5 fruit fly cellular contexts compared by ENCODE assay signal in the genomic region with DNA sequence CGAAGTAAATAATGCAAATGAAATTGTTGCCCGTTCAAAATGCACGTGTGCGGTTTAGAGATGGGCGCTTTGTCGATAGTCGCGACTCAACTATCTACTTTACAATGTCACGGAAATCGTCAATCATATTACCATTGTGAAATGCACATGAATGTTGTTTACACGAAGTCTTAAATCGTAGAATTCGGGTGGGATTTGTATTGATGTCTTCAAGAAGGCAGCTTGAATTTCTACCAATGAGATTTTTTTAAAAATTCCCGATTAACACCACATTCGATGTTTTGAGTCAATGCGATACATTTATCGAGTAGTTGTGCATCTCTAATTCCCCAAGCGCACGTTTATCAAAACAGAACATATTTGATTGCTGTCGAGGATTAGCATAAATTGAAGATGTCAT.
TF ChIP-seq lines count a peak whose summit lies in the region.

A gene (plus strand): TSS at position 308 of the 400 bp plus-strand sequence.

- TF ChIP-seq CTCF in whole organism, embryonic (GFP tag; optimal IDR thresholded peaks at IDR 0.05; lab: Kevin White, UChicago), result no peak

TF ChIP-seq in whole organism, adult, 20 proteins besides CTCF, POLR2A, EP300 and RAD21 (continues in another document):
- TF ChIP-seq CG7045 (GFP tag; optimal IDR thresholded peaks at IDR 0.05; lab: Kevin White, UChicago) (no peak), Hr96 (GFP tag; optimal IDR thresholded peaks at IDR 0.05; lab: Kevin White, UChicago) (no peak), CG7101 (tag; optimal IDR thresholded peaks at IDR 0.05; lab: Kevin White, UChicago) (no peak), bab1 (GFP tag; optimal IDR thresholded peaks at IDR 0.05; lab: Kevin White, UChicago) (peak; percentile 16), pad (GFP tag; optimal IDR thresholded peaks at IDR 0.05; lab: Kevin White, UChicago) (no peak), Mnt (GFP tag; optimal IDR thresholded peaks at IDR 0.05; lab: Kevin White, UChicago) (peak; percentile 97), ovo (GFP tag; optimal IDR thresholded peaks at IDR 0.05; lab: Kevin White, UChicago) (no peak), CG12768 (GFP tag; optimal IDR thresholded peaks at IDR 0.05; lab: Kevin White, UChicago) (no peak), CG11617 (GFP tag; optimal IDR thresholded peaks at IDR 0.05; lab: Kevin White, UChicago) (peak; percentile 28), CG14711 (tag; optimal IDR thresholded peaks at IDR 0.05; lab: Kevin White, UChicago) (peak; percentile 5), tj (GFP tag; optimal IDR thresholded peaks at IDR 0.05; lab: Kevin White, UChicago) (peak; percentile 72), CG1620 (GFP tag; optimal IDR thresholded peaks at IDR 0.05; lab: Kevin White, UChicago) (peak; percentile 7), Crg-1 (GFP tag; optimal IDR thresholded peaks at IDR 0.05; lab: Kevin White, UChicago) (peak; percentile 21), CG5204 (GFP tag; optimal IDR thresholded peaks at IDR 0.05; lab: Kevin White, UChicago) (peak; percentile 8), cic (GFP tag; optimal IDR thresholded peaks at IDR 0.05; lab: Kevin White, UChicago) (no peak), kay (GFP tag; lab: Kevin White, UChicago; ENCODE audit: borderline replicate concordance) (no peak), CG33017 (tag; optimal IDR thresholded peaks at IDR 0.05; lab: Kevin White, UChicago) (no peak)

TF ChIP-seq in whole organism, embryonic, 481 proteins besides CTCF, POLR2A, EP300 and RAD21 (continues in another document):
- no peak for TF ChIP-seq lov (optimal IDR thresholded peaks at IDR 0.05; lab: Kevin White, UChicago)
- no peak for TF ChIP-seq lov (GFP tag; IDR thresholded peaks at IDR 0.05; lab: Robert Waterston, UW)
- no peak for TF ChIP-seq tup (GFP tag; optimal IDR thresholded peaks at IDR 0.05; lab: Kevin White, UChicago)
- no peak for TF ChIP-seq CG32772 (GFP tag; IDR thresholded peaks at IDR 0.05; lab: Robert Waterston, UW)
- TF ChIP-seq CG14014 (GFP tag; IDR thresholded peaks at IDR 0.05; lab: Robert Waterston, UW), result no peak
- no peak for TF ChIP-seq CG9609 (GFP tag; optimal IDR thresholded peaks at IDR 0.05; lab: Kevin White, UChicago)
- TF ChIP-seq jigr1 (GFP tag; IDR thresholded peaks at IDR 0.05; lab: Robert Waterston, UW), result no peak
- peak; percentile 61 for TF ChIP-seq CG1603 (tag; optimal IDR thresholded peaks at IDR 0.05; lab: Kevin White, UChicago)
- TF ChIP-seq CG6791 (GFP tag; IDR thresholded peaks at IDR 0.05; lab: Robert Waterston, UW; ENCODE audit: partially characterized antibody), result peak; percentile 84
- TF ChIP-seq CG3995 (GFP tag; optimal IDR thresholded peaks at IDR 0.05; lab: Kevin White, UChicago), result peak; percentile 95
- TF ChIP-seq Hr78 (GFP tag; optimal IDR thresholded peaks at IDR 0.05; lab: Kevin White, UChicago), result no peak
- no peak for TF ChIP-seq CG12942 (GFP tag; optimal IDR thresholded peaks at IDR 0.05; lab: Kevin White, UChicago)
- TF ChIP-seq ems (GFP tag; optimal IDR thresholded peaks at IDR 0.05; lab: Kevin White, UChicago), result no peak
- no peak for TF ChIP-seq fd64A (GFP tag; optimal IDR thresholded peaks at IDR 0.05; lab: Kevin White, UChicago)
- TF ChIP-seq CG15011 (GFP tag; optimal IDR thresholded peaks at IDR 0.05; lab: Kevin White, UChicago), result no peak
- TF ChIP-seq dimm (GFP tag; IDR thresholded peaks at IDR 0.05; lab: Robert Waterston, UW), result no peak
- TF ChIP-seq Atf6 (GFP tag; IDR thresholded peaks at IDR 0.05; lab: Robert Waterston, UW), result no peak
- peak; percentile 23 for TF ChIP-seq CG30020 (tag; optimal IDR thresholded peaks at IDR 0.05; lab: Kevin White, UChicago)

TF ChIP-seq in whole organism, prepupa, 60 proteins besides CTCF, POLR2A, EP300 and RAD21:
- TF ChIP-seq Hr4 (GFP tag; optimal IDR thresholded peaks at IDR 0.05; lab: Kevin White, UChicago) (no peak), OdsH (GFP tag; optimal IDR thresholded peaks at IDR 0.05; lab: Kevin White, UChicago) (no peak), CG10669 (GFP tag; optimal IDR thresholded peaks at IDR 0.05; lab: Kevin White, UChicago) (no peak), CG11294 (GFP tag; IDR thresholded peaks at IDR 0.05; lab: Robert Waterston, UW) (no peak), CG6276 (GFP tag; optimal IDR thresholded peaks at IDR 0.05; lab: Kevin White, UChicago) (no peak), CG16779 (tag; optimal IDR thresholded peaks at IDR 0.05; lab: Kevin White, UChicago) (no peak), CG31627 (GFP tag; optimal IDR thresholded peaks at IDR 0.05; lab: Kevin White, UChicago) (peak; percentile 0), CG32006 (GFP tag; optimal IDR thresholded peaks at IDR 0.05; lab: Kevin White, UChicago) (no peak), lz (GFP tag; optimal IDR thresholded peaks at IDR 0.05; lab: Kevin White, UChicago) (peak; percentile 23), esn (GFP tag; optimal IDR thresholded peaks at IDR 0.05; lab: Kevin White, UChicago) (peak; percentile 28), CG3032 (tag; optimal IDR thresholded peaks at IDR 0.05; lab: Kevin White, UChicago) (peak; percentile 36), CG6854 (GFP tag; optimal IDR thresholded peaks at IDR 0.05; lab: Kevin White, UChicago) (no peak), fkh (GFP tag; optimal IDR thresholded peaks at IDR 0.05; lab: Kevin White, UChicago) (no peak), topi (GFP tag; optimal IDR thresholded peaks at IDR 0.05; lab: Kevin White, UChicago) (no peak), cyc (GFP tag; optimal IDR thresholded peaks at IDR 0.05; lab: Kevin White, UChicago) (no peak), svp (GFP tag; lab: Kevin White, UChicago) (no peak), Sox15 (GFP tag; optimal IDR thresholded peaks at IDR 0.05; lab: Kevin White, UChicago) (no peak), CG6792 (GFP tag; optimal IDR thresholded peaks at IDR 0.05; lab: Kevin White, UChicago) (no peak), spab (GFP tag; optimal IDR thresholded peaks at IDR 0.05; lab: Kevin White, UChicago) (no peak)

TF ChIP-seq in whole organism, pupa, 21 proteins besides CTCF, POLR2A, EP300 and RAD21:
- TF ChIP-seq Ets98B (GFP tag; IDR thresholded peaks at IDR 0.05; lab: Robert Waterston, UW) (no peak), CG15710 (tag; optimal IDR thresholded peaks at IDR 0.05; lab: Kevin White, UChicago) (peak; percentile 5)
TF ChIP-seq in whole organism, pupa: peak in this region for 1.

TF ChIP-seq in whole organism, wandering third instar larva, 38 proteins besides CTCF, POLR2A, EP300 and RAD21:
- TF ChIP-seq Hr83 (GFP tag; optimal IDR thresholded peaks at IDR 0.05; lab: Kevin White, UChicago; ENCODE audit: poor library complexity, severe bottlenecking) (no peak), Myc (optimal IDR thresholded peaks at IDR 0.05; lab: Kevin White, UChicago) (peak; percentile 36), usp (GFP tag; optimal IDR thresholded peaks at IDR 0.05; lab: Kevin White, UChicago) (no peak), CG9705 (GFP tag; optimal IDR thresholded peaks at IDR 0.05; lab: Kevin White, UChicago) (no peak), sage (GFP tag; optimal IDR thresholded peaks at IDR 0.05; lab: Kevin White, UChicago) (no peak), Mio (GFP tag; optimal IDR thresholded peaks at IDR 0.05; lab: Kevin White, UChicago) (no peak), Hnf4 (GFP tag; optimal IDR thresholded peaks at IDR 0.05; lab: Kevin White, UChicago) (no peak), Jra (GFP tag; optimal IDR thresholded peaks at IDR 0.05; lab: Kevin White, UChicago) (no peak), jim (GFP tag; optimal IDR thresholded peaks at IDR 0.05; lab: Kevin White, UChicago) (no peak), HLH106 (tag; optimal IDR thresholded peaks at IDR 0.05; lab: Kevin White, UChicago) (peak; percentile 17), fru (GFP tag; optimal IDR thresholded peaks at IDR 0.05; lab: Kevin White, UChicago) (peak; percentile 45), CG32264 (GFP tag; optimal IDR thresholded peaks at IDR 0.05; lab: Kevin White, UChicago) (no peak), h (GFP tag; optimal IDR thresholded peaks at IDR 0.05; lab: Kevin White, UChicago) (no peak), tai (GFP tag; optimal IDR thresholded peaks at IDR 0.05; lab: Kevin White, UChicago) (no peak), rgr (GFP tag; optimal IDR thresholded peaks at IDR 0.05; lab: Kevin White, UChicago) (peak; percentile 36), foxo (GFP tag; optimal IDR thresholded peaks at IDR 0.05; lab: Kevin White, UChicago) (peak in 1 of 2 experiments; percentile 30), Vsx2 (GFP tag; optimal IDR thresholded peaks at IDR 0.05; lab: Kevin White, UChicago; ENCODE audit: partially characterized antibody) (no peak), Sp1 (GFP tag; optimal IDR thresholded peaks at IDR 0.05; lab: Kevin White, UChicago) (peak; percentile 36), br (GFP tag; optimal IDR thresholded peaks at IDR 0.05; lab: Kevin White, UChicago) (no peak), Abd-B (GFP tag; optimal IDR thresholded peaks at IDR 0.05; lab: Kevin White, UChicago) (no peak), psq (GFP tag; optimal IDR thresholded peaks at IDR 0.05; lab: Kevin White, UChicago) (no peak), brk (GFP tag; optimal IDR thresholded peaks at IDR 0.05; lab: Kevin White, UChicago) (no peak), sv (GFP tag; optimal IDR thresholded peaks at IDR 0.05; lab: Kevin White, UChicago) (no peak), Dif (GFP tag; optimal IDR thresholded peaks at IDR 0.05; lab: Kevin White, UChicago; ENCODE audit: partially characterized antibody) (no peak), Hr78 (GFP tag; optimal IDR thresholded peaks at IDR 0.05; lab: Kevin White, UChicago) (no peak), ey (GFP tag; optimal IDR thresholded peaks at IDR 0.05; lab: Kevin White, UChicago) (peak; percentile 6), woc (GFP tag; optimal IDR thresholded peaks at IDR 0.05; lab: Kevin White, UChicago) (peak; percentile 5)
